Fruit fly (Drosophila melanogaster): ENCODE data around the gene pelo.
A peak's percentile ranks its signal among the peaks of the same experiment; 100 is the strongest.

pelo gene

DNA sequence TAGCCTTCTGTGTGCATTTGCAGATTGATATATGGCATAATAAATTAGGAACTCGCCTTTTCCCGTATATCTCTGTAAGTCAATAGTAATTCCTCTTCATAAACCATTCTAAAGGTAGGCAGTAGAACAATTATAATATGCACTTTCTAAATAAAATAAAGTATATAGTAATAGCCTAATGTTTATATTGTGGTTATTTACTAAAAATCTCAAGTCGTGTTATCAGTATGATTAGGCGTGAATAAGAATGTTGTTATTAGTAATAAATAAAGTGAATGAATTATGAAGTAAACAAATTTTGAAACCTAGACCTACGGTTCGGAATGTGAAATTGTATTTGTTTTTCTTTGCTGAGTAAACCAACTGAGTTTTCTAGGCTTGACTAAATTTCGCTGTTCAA is 4.9 kb upstream of the pelo start:
- TF ChIP-seq rn (GFP tag; IDR thresholded peaks at IDR 0.05) = no peak
- no peak for TF ChIP-seq CG13204 (GFP tag; optimal IDR thresholded peaks at IDR 0.05)

DNA sequence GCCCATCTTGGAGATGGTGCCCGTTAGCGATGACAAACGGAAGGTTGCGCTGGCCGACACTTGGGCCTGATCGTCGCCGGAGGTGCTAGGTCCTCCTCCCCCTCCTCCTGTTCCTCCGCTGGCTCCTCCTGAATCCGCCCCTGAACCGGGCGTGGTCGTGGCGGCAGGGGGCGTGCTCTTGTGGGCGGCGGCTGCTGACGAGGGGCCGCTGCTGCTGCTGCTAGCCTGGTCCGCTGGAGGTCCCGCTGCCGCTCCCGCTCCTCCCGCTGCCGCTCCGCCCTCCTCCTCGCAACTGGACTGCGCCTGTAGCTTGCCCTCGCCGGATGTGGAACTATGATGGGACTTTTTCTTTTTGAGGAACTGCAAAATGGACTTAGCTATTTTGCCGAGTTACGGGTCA is 3.0 kb upstream of the pelo start:
- TF ChIP-seq Pif1A (GFP tag; optimal IDR thresholded peaks at IDR 0.05) (no peak), fd96Ca (GFP tag; IDR thresholded peaks at IDR 0.05) (no peak; the same call in 2 of the 3 replicates), Pif1B (GFP tag; optimal IDR thresholded peaks at IDR 0.05) (no peak), CG4496 (GFP tag; IDR thresholded peaks at IDR 0.05) (no peak)

DNA sequence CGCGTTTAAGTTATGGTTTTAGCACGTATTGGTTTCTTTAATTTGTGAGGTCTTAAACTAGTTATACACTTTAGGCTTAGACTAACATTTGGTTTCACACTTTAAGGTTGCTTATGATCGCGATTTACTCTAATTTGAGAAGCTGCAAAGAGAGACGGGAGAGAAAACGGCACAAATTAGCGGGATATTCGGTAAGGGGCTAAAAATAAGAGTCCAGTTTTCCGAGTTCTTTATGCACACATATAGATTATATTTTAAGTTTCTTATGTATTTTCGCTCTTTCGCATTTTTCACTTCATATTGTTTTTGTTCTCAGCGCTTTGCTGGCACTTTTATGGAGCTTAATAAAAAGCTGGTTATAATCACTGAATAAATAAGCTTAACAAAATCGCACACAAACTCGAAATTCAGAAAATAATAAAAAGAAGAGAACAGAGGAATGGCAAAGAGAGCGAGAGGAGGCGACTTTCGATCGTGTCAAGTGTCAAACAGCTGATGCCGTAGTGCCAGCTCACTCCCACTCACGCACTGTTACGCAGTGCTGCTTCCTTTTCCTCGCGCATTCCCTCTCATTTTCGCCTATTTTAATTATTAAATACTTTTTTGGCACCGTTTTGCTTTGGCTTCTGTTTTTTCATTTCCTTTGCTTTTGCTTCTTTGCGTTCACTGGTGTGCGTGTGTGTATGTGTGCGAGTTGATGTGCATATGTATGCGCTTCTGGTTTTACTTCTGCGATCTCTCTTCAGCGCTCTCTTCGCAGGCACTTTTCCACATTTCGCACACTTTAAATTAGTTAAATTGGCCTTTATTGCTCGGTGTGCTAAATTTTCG is 2.3 kb upstream of the pelo start:
- TF ChIP-seq Pif1A (GFP tag; optimal IDR thresholded peaks at IDR 0.05) = peak; percentile 1
- no peak for TF ChIP-seq CG13204 (GFP tag; optimal IDR thresholded peaks at IDR 0.05)
- TF ChIP-seq CG12605 (GFP tag; IDR thresholded peaks at IDR 0.05) = 0 out of 2 replicates have a peak, but pooled peaks have one; percentile 32

DNA sequence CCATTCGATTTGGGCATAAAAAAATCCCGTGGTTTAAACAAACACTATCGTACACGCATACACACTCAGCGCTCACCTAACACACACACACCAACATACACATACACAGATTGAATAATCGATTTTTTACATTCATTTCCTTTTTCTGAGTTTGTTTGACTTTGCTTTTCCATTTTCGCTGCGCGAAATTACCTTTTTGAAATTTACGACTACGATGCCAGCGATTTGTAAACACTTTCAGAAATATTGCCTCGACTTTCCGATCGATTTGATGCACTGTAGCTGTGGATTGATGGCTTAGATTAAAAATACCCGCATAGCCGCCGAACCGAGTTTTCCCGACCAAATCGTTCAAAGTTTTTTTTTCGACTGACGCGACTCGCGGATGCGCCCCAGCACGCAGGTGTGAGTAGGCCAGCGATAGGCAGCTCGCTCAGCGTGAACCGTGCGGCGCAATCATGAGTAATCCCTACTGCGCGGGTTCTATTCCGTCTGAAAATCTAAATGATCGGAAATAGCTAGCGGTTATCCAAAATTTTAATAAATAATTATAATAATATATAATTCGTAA is 1.6 kb upstream of the pelo start, which contains the start of gene Pka-C1:
Gene Pka-C1 (minus strand): TSS at position 375 of the 571 bp plus-strand sequence.
- TF ChIP-seq CG8159 (tag; optimal IDR thresholded peaks at IDR 0.05) (no peak), CG4496 (GFP tag; IDR thresholded peaks at IDR 0.05) (peak; percentile 60), CG13204 (GFP tag; optimal IDR thresholded peaks at IDR 0.05) (peak; percentile 21), CG12605 (GFP tag; IDR thresholded peaks at IDR 0.05) (peak; percentile 62; the same call in 1 of the 2 replicates), CG32121 (GFP tag; IDR thresholded peaks at IDR 0.05) (peak; percentile 38; the same call in 1 of the 2 replicates), Ets98B (GFP tag; IDR thresholded peaks at IDR 0.05) (peak; percentile 22), CG10348 (GFP tag; IDR thresholded peaks at IDR 0.05) (no peak), fd96Ca (GFP tag; IDR thresholded peaks at IDR 0.05) (peak; percentile 62; the same call in 2 of the 3 replicates), CG17806 (tag; optimal IDR thresholded peaks at IDR 0.05) (peak; percentile 1), Snoo (tag; optimal IDR thresholded peaks at IDR 0.05) (peak; percentile 7)

DNA sequence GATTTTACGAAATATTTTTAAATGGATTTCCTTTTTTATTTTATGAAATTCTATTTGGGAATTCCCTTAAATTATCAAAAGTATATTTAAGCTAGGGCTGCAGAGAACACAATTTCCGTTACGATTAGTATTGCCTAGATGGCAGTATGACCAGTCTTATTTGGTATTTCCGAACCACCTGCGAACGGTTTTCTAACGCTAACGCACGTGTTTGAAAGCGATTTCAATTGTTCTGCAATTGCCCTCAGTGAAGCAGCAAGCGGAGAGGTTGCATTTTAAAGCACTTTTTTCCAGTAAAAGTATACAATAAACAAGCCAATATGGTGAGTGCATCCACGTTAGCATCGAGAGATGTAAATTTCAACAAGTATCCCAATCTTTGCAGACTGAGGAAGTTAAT is 995 bp upstream of the pelo start, which contains the start of gene hoip:
Gene hoip (plus strand): TSS at position 177 of the 400 bp plus-strand sequence.
- peak; percentile 12; the same call in 1 of the 3 replicates for TF ChIP-seq CG4496 (GFP tag; IDR thresholded peaks at IDR 0.05)
- no peak for TF ChIP-seq fd96Ca (GFP tag; IDR thresholded peaks at IDR 0.05)
- no peak for TF ChIP-seq Ets98B (GFP tag; IDR thresholded peaks at IDR 0.05)

DNA sequence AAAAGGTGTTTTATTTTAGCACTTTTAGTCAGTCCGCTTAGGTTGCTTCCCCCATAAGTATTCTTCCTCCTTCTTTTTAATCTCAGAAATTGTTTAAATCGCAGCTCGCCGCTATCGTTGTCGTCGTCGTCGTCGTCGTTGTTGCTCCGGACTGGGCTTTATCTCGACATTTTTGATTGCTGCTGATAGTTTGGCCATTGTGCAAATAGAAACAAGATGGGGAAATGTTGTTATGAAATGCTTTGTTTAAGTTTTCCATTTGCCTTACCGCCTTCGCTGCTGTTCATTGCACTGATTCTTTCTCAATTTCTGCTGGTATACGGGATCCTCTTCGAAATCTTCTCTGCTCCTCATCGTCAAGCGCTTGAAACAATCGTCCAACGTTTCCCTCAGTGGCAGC is 2.4 kb downstream of the pelo start:
- TF ChIP-seq Ets98B (GFP tag; IDR thresholded peaks at IDR 0.05) (no peak), D1 (tag; optimal IDR thresholded peaks at IDR 0.05) (no peak), CG34367 (tag; optimal IDR thresholded peaks at IDR 0.05) (no peak), CG4496 (GFP tag; IDR thresholded peaks at IDR 0.05) (no peak), fd96Ca (GFP tag; IDR thresholded peaks at IDR 0.05) (no peak), CG10348 (GFP tag; IDR thresholded peaks at IDR 0.05) (no peak), Pif1B (GFP tag; optimal IDR thresholded peaks at IDR 0.05) (no peak), CG14655 (GFP tag; optimal IDR thresholded peaks at IDR 0.05) (no peak), EcR (GFP tag; optimal IDR thresholded peaks at IDR 0.05) (no peak), CG32121 (GFP tag; IDR thresholded peaks at IDR 0.05) (no peak)

DNA sequence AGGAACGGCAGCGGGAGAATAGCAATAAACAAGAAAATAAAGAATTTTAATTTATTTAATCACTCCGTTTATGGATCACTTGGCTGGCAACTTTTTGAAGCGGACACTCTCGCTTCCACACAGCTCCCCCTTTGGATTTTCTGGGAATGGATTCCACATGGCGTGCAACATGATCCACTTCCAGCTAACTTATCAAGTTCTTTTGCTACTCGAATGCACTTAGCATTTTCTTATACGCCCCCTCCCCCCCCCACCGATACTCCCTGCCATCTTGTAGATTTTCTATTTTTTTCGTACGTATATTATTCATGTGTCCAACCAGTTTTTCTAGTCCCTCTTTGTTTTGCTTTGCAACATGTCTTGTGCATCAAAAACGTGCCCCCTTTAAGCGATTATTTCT is 3.7 kb downstream of the pelo start:
- TF ChIP-seq CG13204 (GFP tag; optimal IDR thresholded peaks at IDR 0.05) = no peak
- peak; percentile 4; the same call in 1 of the 2 replicates for TF ChIP-seq Ets98B (GFP tag; IDR thresholded peaks at IDR 0.05)

DNA sequence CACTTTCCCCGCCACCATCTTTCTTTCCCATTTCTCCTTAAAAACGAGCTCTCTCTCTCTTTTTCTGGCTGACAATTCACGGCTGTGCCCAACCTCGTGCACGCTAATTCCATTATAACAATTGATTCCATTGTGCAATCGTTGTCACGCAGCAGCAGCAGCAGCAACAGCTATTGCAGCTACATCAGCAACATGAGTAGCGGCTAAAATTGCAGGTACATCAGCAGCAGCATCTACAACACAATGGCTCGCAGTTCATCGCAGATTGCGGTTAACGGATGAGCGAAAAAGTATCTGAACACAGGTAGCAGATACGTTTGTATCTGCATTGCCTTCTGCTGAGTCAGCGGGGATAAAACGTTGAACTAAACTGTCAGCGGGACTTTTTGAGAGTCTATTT is 4.7 kb downstream of the pelo start:
- TF ChIP-seq Ets98B (GFP tag; IDR thresholded peaks at IDR 0.05) (no peak), Pif1B (GFP tag; optimal IDR thresholded peaks at IDR 0.05) (no peak)

DNA sequence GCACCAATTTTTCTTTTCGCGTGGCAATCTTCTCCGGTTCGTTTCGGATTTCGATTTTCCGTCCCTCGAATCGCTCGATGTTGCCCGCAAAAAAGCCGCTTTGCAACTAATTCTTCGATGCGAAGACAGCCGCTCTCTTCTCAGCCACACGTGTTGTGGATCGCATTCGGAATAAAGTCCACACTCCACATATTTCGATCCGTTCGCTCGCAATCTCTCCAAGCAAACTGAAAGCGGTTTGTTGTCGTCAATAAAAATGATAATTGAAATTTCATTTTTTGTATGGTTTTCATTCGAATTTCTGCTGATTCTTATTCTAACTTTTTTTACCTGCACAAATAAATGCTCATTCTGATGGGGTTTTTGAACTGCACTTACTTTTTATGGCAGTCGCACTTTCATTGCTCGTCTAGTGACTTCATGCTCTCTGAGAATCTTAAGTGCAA is 5.3 kb downstream of the pelo start, which contains the start of gene CG31710:
Gene CG31710 (minus strand): TSS at position 83 of the 446 bp plus-strand sequence.
- TF ChIP-seq CG8301 (tag; optimal IDR thresholded peaks at IDR 0.05) (no peak), CG9948 (tag; optimal IDR thresholded peaks at IDR 0.05) (no peak), CG12605 (GFP tag; IDR thresholded peaks at IDR 0.05) (no peak), CG14655 (GFP tag; optimal IDR thresholded peaks at IDR 0.05) (no peak), CG32121 (GFP tag; IDR thresholded peaks at IDR 0.05) (0 out of 2 replicates have a peak, but pooled peaks have one; percentile 12), gl (tag; optimal IDR thresholded peaks at IDR 0.05) (peak; percentile 6), CG10348 (GFP tag; IDR thresholded peaks at IDR 0.05) (no peak), Pif1A (GFP tag; optimal IDR thresholded peaks at IDR 0.05) (peak; percentile 12), Pif1B (GFP tag; optimal IDR thresholded peaks at IDR 0.05) (no peak), Snoo (tag; optimal IDR thresholded peaks at IDR 0.05) (peak; percentile 2), CG8159 (tag; optimal IDR thresholded peaks at IDR 0.05) (no peak), CG34367 (tag; optimal IDR thresholded peaks at IDR 0.05) (no peak), CG17806 (tag; optimal IDR thresholded peaks at IDR 0.05) (no peak), rn (GFP tag; IDR thresholded peaks at IDR 0.05) (no peak), CG15710 (tag; optimal IDR thresholded peaks at IDR 0.05) (no peak), EcR (GFP tag; optimal IDR thresholded peaks at IDR 0.05) (peak; percentile 45), Ets98B (GFP tag; IDR thresholded peaks at IDR 0.05) (peak; percentile 37; the same call in 1 of the 2 replicates), CG4496 (GFP tag; IDR thresholded peaks at IDR 0.05) (0 out of 3 replicates have a peak, but pooled peaks have one; percentile 32), fd96Ca (GFP tag; IDR thresholded peaks at IDR 0.05) (no peak)
